Worm (Caenorhabditis elegans) whole organism, young adult: ENCODE data around the gene C02E7.7.

Experiments used
- B0019.2 ChIP-seq: fragments of 200-800 bp; sonication (Bioruptor generic); conservative IDR thresholded peaks from 2 replicates; pipeline ENCODE4 v1.3.6; 2022; ENCODE audit warnings: missing genetic modification reagents, missing genetic modification characterization, missing compliant biosample characterization
- C06A6.2 ChIP-seq: fragments of 200-800 bp; sonication (Bioruptor generic); conservative IDR thresholded peaks from 2 replicates; pipeline ENCODE4 v1.3.6; 2022; ENCODE audit warnings: missing genetic modification characterization, missing compliant biosample characterization
- aptf-2 ChIP-seq: fragments of 200-800 bp; sonication (Bioruptor generic); conservative IDR thresholded peaks from 2 replicates; pipeline ENCODE4 v1.3.6; 2022; ENCODE audit warnings: missing genetic modification reagents, missing genetic modification characterization, missing compliant biosample characterization
- athp-1 ChIP-seq: sonication (generic microtip); optimal IDR thresholded peaks from 2 replicates; lab custom pipeline; 2017; ENCODE audit warnings: mild to moderate bottlenecking, missing genetic modification characterization, missing compliant biosample characterization
- attf-3 ChIP-seq: fragments of 200-800 bp; sonication (Bioruptor generic); conservative IDR thresholded peaks from 2 replicates; pipeline ENCODE4 v1.3.6; 2022; ENCODE audit warnings: missing genetic modification reagents, missing genetic modification characterization, missing compliant biosample characterization
- attf-6 ChIP-seq: fragments of 200-800 bp; sonication (Bioruptor generic); IDR thresholded peaks from 2 replicates; pipeline ENCODE4 v1.3.6; 2022; ENCODE audit warnings: missing genetic modification reagents, missing genetic modification characterization, missing compliant biosample characterization
- cebp-2 ChIP-seq: fragments of 200-800 bp; sonication (Bioruptor generic); IDR thresholded peaks from 2 replicates; pipeline ENCODE4 v1.3.6; 2022; ENCODE audit warnings: missing genetic modification characterization, missing compliant biosample characterization
- ceh-27 ChIP-seq: fragments of 200-800 bp; sonication (Bioruptor generic); optimal IDR thresholded peaks from 2 replicates; lab custom pipeline; 2018; ENCODE audit warnings: mild to moderate bottlenecking, missing genetic modification characterization, moderate library complexity, missing compliant biosample characterization
- ceh-79 ChIP-seq: sonication (generic microtip); optimal IDR thresholded peaks from 2 replicates; lab custom pipeline; 2017; ENCODE audit warnings: mild to moderate bottlenecking, missing genetic modification characterization, missing compliant biosample characterization
- chd-7 ChIP-seq: sonication (generic microtip); optimal IDR thresholded peaks from 2 replicates; lab custom pipeline; 2016; ENCODE audit warnings: mild to moderate bottlenecking, missing genetic modification characterization, moderate library complexity, missing compliant biosample characterization
- dpff-1 ChIP-seq: sonication (generic microtip); optimal IDR thresholded peaks from 2 replicates; lab custom pipeline; 2017; ENCODE audit warnings: mild to moderate bottlenecking, missing genetic modification characterization, missing compliant biosample characterization
- dpl-1 ChIP-seq: fragments of 150-350 bp; optimal IDR thresholded peaks from 2 replicates; lab custom pipeline; 2014; ENCODE audit warnings: missing biosample characterization, missing genetic modification reagents, missing genetic modification characterization
- efl-1 ChIP-seq: fragments of 150-350 bp; optimal IDR thresholded peaks from 2 replicates; lab custom pipeline; 2014; ENCODE audit warnings: missing biosample characterization, missing genetic modification reagents, missing genetic modification characterization
- egl-18 ChIP-seq: fragments of 200-800 bp; sonication (Bioruptor generic); IDR thresholded peaks from 2 replicates; pipeline ENCODE4 v1.3.6; 2022; ENCODE audit warnings: missing genetic modification reagents, missing genetic modification characterization, missing compliant biosample characterization
- ekl-4 ChIP-seq: fragments of 200-800 bp; sonication (Bioruptor generic); IDR thresholded peaks from 2 replicates; pipeline ENCODE4 v1.3.6; 2022; ENCODE audit warnings: missing genetic modification reagents, missing genetic modification characterization, missing compliant biosample characterization
- fkh-3 ChIP-seq: sonication (generic microtip); optimal IDR thresholded peaks from 2 replicates; lab custom pipeline; 2016; ENCODE audit warnings: mild to moderate bottlenecking, missing genetic modification characterization, missing compliant biosample characterization
- gei-17 ChIP-seq: fragments of 200-800 bp; sonication (Bioruptor generic); optimal IDR thresholded peaks from 2 replicates; lab custom pipeline; 2018; ENCODE audit warnings: mild to moderate bottlenecking, missing genetic modification characterization, missing compliant biosample characterization
- him-1 ChIP-seq: sonication (generic microtip); optimal IDR thresholded peaks from 2 replicates; lab custom pipeline; 2016; ENCODE audit warnings: missing genotype, missing genetic modification reagents, missing genetic modification characterization, missing compliant biosample characterization
- hmg-1.2 ChIP-seq: fragments of 200-800 bp; sonication (Bioruptor generic); IDR thresholded peaks from 2 replicates; pipeline ENCODE4 v1.3.6; 2022; ENCODE audit warnings: missing genetic modification reagents, missing genetic modification characterization, missing compliant biosample characterization
- hmg-20 ChIP-seq: fragments of 200-800 bp; sonication (Bioruptor generic); IDR thresholded peaks from 2 replicates; pipeline ENCODE4 v1.3.6; 2022; ENCODE audit warnings: missing genetic modification reagents, missing genetic modification characterization, missing compliant biosample characterization
- hsf-1 ChIP-seq: fragments of 200-800 bp; sonication (Bioruptor generic); IDR thresholded peaks from 2 replicates; pipeline ENCODE4 v1.3.6; 2022; ENCODE audit warnings: missing genetic modification reagents, missing genetic modification characterization, missing compliant biosample characterization
- let-607 ChIP-seq, 2 experiments: fragments of 200-800 bp in 1 of 2; sonication (Bioruptor generic) in 1 of 2; sonication (generic microtip) in 1 of 2; optimal IDR thresholded peaks; 2 replicates each; lab custom pipeline; 2016 to 2018; ENCODE audit warnings: mild to moderate bottlenecking in 2 of 2, missing compliant biosample characterization in 2 of 2, missing genetic modification characterization in 2 of 2, moderate library complexity in 2 of 2, missing genotype in 1 of 2
- lin-54 ChIP-seq: fragments of 200-800 bp; sonication (Bioruptor generic); optimal IDR thresholded peaks from 2 replicates; lab custom pipeline; 2018; ENCODE audit warnings: mild to moderate bottlenecking, missing genetic modification characterization, missing compliant biosample characterization
- lsl-1 ChIP-seq: fragments of 200-800 bp; sonication (Bioruptor generic); optimal IDR thresholded peaks from 2 replicates; lab custom pipeline; 2018; ENCODE audit warnings: mild to moderate bottlenecking, missing genetic modification characterization, moderate library complexity, missing compliant biosample characterization
- madf-8 ChIP-seq: fragments of 200-800 bp; sonication (Bioruptor generic); conservative IDR thresholded peaks from 2 replicates; pipeline ENCODE4 v1.3.6; 2022; ENCODE audit warnings: missing genetic modification reagents, missing genetic modification characterization, missing compliant biosample characterization
- mcd-1 ChIP-seq: fragments of 200-800 bp; sonication (Bioruptor generic); IDR thresholded peaks from 2 replicates; pipeline ENCODE4 v1.3.6; 2022; ENCODE audit warnings: missing genetic modification reagents, missing genetic modification characterization, missing compliant biosample characterization
- nhr-179 ChIP-seq: sonication (generic microtip); optimal IDR thresholded peaks from 2 replicates; lab custom pipeline; 2016; ENCODE audit warnings: mild to moderate bottlenecking, missing genetic modification characterization, missing compliant biosample characterization
- nhr-27 ChIP-seq: fragments of 200-800 bp; sonication (Bioruptor generic); optimal IDR thresholded peaks from 2 replicates; lab custom pipeline; 2018; ENCODE audit warnings: mild to moderate bottlenecking, missing genetic modification characterization, moderate library complexity, missing compliant biosample characterization
- nhr-80 ChIP-seq: sonication (generic microtip); optimal IDR thresholded peaks from 2 replicates; lab custom pipeline; 2016; ENCODE audit warnings: missing genetic modification characterization, missing compliant biosample characterization
- pbrm-1 ChIP-seq: fragments of 200-800 bp; sonication (Bioruptor generic); IDR thresholded peaks from 2 replicates; pipeline ENCODE4 v1.3.6; 2022; ENCODE audit warnings: missing genetic modification reagents, missing genetic modification characterization, missing compliant biosample characterization
- pha-4 ChIP-seq: fragments of 150-350 bp; sonication (generic microtip); optimal IDR thresholded peaks from 2 replicates; lab custom pipeline; 2014; ENCODE audit warnings: missing biosample characterization, missing genetic modification reagents, missing genetic modification characterization
- sea-2 ChIP-seq: fragments of 200-800 bp; sonication (Bioruptor generic); IDR thresholded peaks from 2 replicates; pipeline ENCODE4 v1.3.6; 2022; ENCODE audit warnings: missing genetic modification characterization, missing compliant biosample characterization
- sptf-2 ChIP-seq: fragments of 200-800 bp; sonication (Bioruptor generic); optimal IDR thresholded peaks from 2 replicates; lab custom pipeline; 2018; ENCODE audit warnings: mild to moderate bottlenecking, missing genetic modification characterization, missing compliant biosample characterization
- xnd-1 ChIP-seq: sonication (generic microtip); optimal IDR thresholded peaks from 2 replicates; lab custom pipeline; 2016; ENCODE audit warnings: missing genotype, missing genetic modification reagents, missing genetic modification characterization, missing compliant biosample characterization
- ztf-3 ChIP-seq: fragments of 200-800 bp; sonication (Bioruptor generic); optimal IDR thresholded peaks from 2 replicates; lab custom pipeline; 2018; ENCODE audit warnings: mild to moderate bottlenecking, missing genetic modification characterization, missing compliant biosample characterization

The C02E7.7 gene

ce11 chrV:4889477-4889876 is 28.9 kb downstream of the C02E7.7 start, which contains the start of gene ugt-12:
TSS of gene ugt-12 (minus strand) at chrV:4889629.
- TF ChIP-seq nhr-80 (tag; lab: Kevin White, UChicago) (peak; percentile 71), lin-54 (no peak)

ce11 chrV:4885372-4885771 is 33.0 kb downstream of the C02E7.7 start, which contains the start of gene T19H12.3:
TSS of gene T19H12.3 (plus strand) at chrV:4885672.
- TF ChIP-seq hmg-20 (GFP tag; lab: Robert Waterston, UW) (no peak), madf-8 (GFP tag; lab: Robert Waterston, UW) (no peak), let-607 (tag; optimal IDR thresholded peaks at IDR 0.05; lab: Kevin White, UChicago) (no peak), him-1 (no peak), gei-17 (GFP tag; lab: Kevin White, UChicago) (no peak), cebp-2 (GFP tag; lab: Robert Waterston, UW) (no peak), hmg-1.2 (GFP tag; lab: Robert Waterston, UW) (no peak)
- TF ChIP-seq, all 124 proteins: peak for 0

ce11 chrV:4884490-4884889 is 33.9 kb downstream of the C02E7.7 start, which contains the start of gene T19H12.12:
TSS of gene T19H12.12 (plus strand) at chrV:4884790.
- no peak for TF ChIP-seq aptf-2 (GFP tag; lab: Robert Waterston, UW)
- TF ChIP-seq egl-18 (GFP tag; lab: Robert Waterston, UW): no peak
- TF ChIP-seq attf-6: no peak
- TF ChIP-seq athp-1 (tag; lab: Kevin White, UChicago): no peak
- TF ChIP-seq hsf-1 (GFP tag; lab: Robert Waterston, UW): no peak
- TF ChIP-seq xnd-1 (tag; lab: Kevin White, UChicago): no peak
- no peak for TF ChIP-seq mcd-1
- no peak for TF ChIP-seq fkh-3 (tag; lab: Kevin White, UChicago)
- no peak for TF ChIP-seq nhr-27 (tag; lab: Kevin White, UChicago)
- no peak for TF ChIP-seq sptf-2 (GFP tag; lab: Kevin White, UChicago)
- no peak for TF ChIP-seq ekl-4 (GFP tag; lab: Robert Waterston, UW)
- TF ChIP-seq pha-4 (tag; lab: Kevin White, UChicago): no peak
- TF ChIP-seq cebp-2 (GFP tag; lab: Robert Waterston, UW): no peak
- TF ChIP-seq ceh-27 (GFP tag; lab: Kevin White, UChicago): no peak
- no peak for TF ChIP-seq attf-3 (GFP tag; lab: Robert Waterston, UW)
- TF ChIP-seq, all 124 proteins: peak for 0

- no peak for TF ChIP-seq efl-1 (GFP tag; lab: Kevin White, UChicago)
- TF ChIP-seq athp-1 (tag; lab: Kevin White, UChicago): no peak
- no peak for TF ChIP-seq chd-7 (tag; lab: Kevin White, UChicago)
- TF ChIP-seq nhr-179 (tag; lab: Kevin White, UChicago): no peak
- TF ChIP-seq ztf-3 (GFP tag; lab: Kevin White, UChicago): no peak
- TF ChIP-seq ceh-79 (tag; lab: Kevin White, UChicago): no peak
- no peak for TF ChIP-seq B0019.2 (GFP tag; lab: Robert Waterston, UW)
- TF ChIP-seq lsl-1: no peak
- TF ChIP-seq sea-2 (GFP tag; lab: Robert Waterston, UW): no peak
- TF ChIP-seq pbrm-1 (GFP tag; lab: Robert Waterston, UW): no peak
- TF ChIP-seq egl-18 (GFP tag; lab: Robert Waterston, UW): no peak
- TF ChIP-seq dpl-1 (GFP tag; lab: Kevin White, UChicago): no peak
- no peak for TF ChIP-seq C06A6.2 (GFP tag; lab: Robert Waterston, UW)
- no peak for TF ChIP-seq dpff-1 (tag; lab: Kevin White, UChicago)
- TF ChIP-seq let-607 (tag; optimal IDR thresholded peaks at IDR 0.05; lab: Kevin White, UChicago): no peak
These were observed 37.0 kb downstream of the C02E7.7 start, which contains the start of gene str-32 for ce11 chrV:4881377-4881776. TSS of gene str-32 (minus strand) at chrV:4881477.
